Fruit fly (Drosophila melanogaster): ENCODE data around the gene tll.

Gene tll

DNA sequence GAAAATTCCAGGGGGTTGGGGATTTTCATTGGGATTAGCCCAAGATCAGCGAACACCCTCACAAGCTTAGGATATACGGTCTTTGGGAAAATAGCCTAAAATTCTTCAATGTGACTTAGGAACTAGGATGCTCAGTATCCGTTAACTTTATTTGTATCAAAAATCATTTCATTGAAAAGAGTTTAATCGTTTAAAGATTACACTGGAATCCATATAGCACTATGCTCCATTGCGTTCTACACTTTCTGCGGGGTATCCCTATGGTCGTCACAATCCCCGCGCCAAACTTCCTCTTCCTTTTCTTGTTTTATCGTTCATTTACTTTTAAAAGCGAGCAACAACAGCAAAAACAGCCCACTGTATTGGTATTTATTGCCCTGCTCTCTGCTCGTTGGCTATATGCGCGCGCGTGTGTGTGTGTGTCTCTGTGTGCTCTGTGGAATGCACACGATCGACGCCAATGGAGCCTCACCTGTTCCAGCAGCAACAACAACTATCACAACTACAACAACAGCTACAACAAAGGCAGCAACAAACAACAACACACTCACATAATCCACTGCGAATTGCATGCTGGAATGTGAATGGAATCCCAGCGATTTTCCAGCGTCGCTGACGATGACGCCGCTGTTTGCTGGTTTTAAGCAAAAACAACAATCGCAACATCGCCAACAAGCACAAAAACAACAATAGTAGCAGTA lies 48.1 kb upstream of the tll start (continued):
- TF ChIP-seq CG18599 (GFP tag; optimal IDR thresholded peaks at IDR 0.05) (peak; percentile 10), CG32532 (GFP tag; IDR thresholded peaks at IDR 0.05) (no peak), CG13775 (GFP tag; optimal IDR thresholded peaks at IDR 0.05) (no peak), CG1529 (GFP tag; optimal IDR thresholded peaks at IDR 0.05) (peak; percentile 37), inv (GFP tag; IDR thresholded peaks at IDR 0.05; ENCODE audit: partially characterized antibody) (no peak), CG31365 (tag; optimal IDR thresholded peaks at IDR 0.05) (no peak), HmgD (GFP tag; optimal IDR thresholded peaks at IDR 0.05) (no peak), insv (GFP tag; optimal IDR thresholded peaks at IDR 0.05) (no peak), Hey (tag; optimal IDR thresholded peaks at IDR 0.05) (no peak), CG13296 (GFP tag; optimal IDR thresholded peaks at IDR 0.05) (no peak), Sin3A (optimal IDR thresholded peaks at IDR 0.05) (no peak), Dip2 (GFP tag; IDR thresholded peaks at IDR 0.05) (no peak), nmo (GFP tag; optimal IDR thresholded peaks at IDR 0.05) (peak; percentile 66), Antp (GFP tag; optimal IDR thresholded peaks at IDR 0.05) (no peak), vvl (GFP tag; IDR thresholded peaks at IDR 0.05) (peak; percentile 21; the same call in 1 of the 2 replicates), CG30403 (GFP tag; optimal IDR thresholded peaks at IDR 0.05) (peak; percentile 27), Bgb (GFP tag; IDR thresholded peaks at IDR 0.05; ENCODE audit: partially characterized antibody) (no peak), CG34376 (GFP tag; optimal IDR thresholded peaks at IDR 0.05) (no peak), pum (GFP tag; optimal IDR thresholded peaks at IDR 0.05) (no peak), CG1603 (tag; optimal IDR thresholded peaks at IDR 0.05) (peak; percentile 29), CG9932 (GFP tag; IDR thresholded peaks at IDR 0.05) (no peak), H2.0 (GFP tag; IDR thresholded peaks at IDR 0.05) (no peak; the same call in 1 of the 2 replicates), croc (GFP tag; conservative IDR thresholded peaks at IDR 0.05) (no peak), CG1647 (GFP tag; optimal IDR thresholded peaks at IDR 0.05) (no peak), peb (GFP tag; IDR thresholded peaks at IDR 0.05) (peak; percentile 15; the same call in 1 of the 2 replicates), jigr1 (GFP tag; IDR thresholded peaks at IDR 0.05) (no peak), crp (GFP tag; optimal IDR thresholded peaks at IDR 0.05) (no peak), CG4820 (GFP tag; optimal IDR thresholded peaks at IDR 0.05) (peak; percentile 25), Taf1 (GFP tag; IDR thresholded peaks at IDR 0.05) (no peak), jumu (GFP tag; optimal IDR thresholded peaks at IDR 0.05) (no peak), ken (GFP tag; IDR thresholded peaks at IDR 0.05) (no peak), Optix (GFP tag; IDR thresholded peaks at IDR 0.05) (no peak), CG4404 (GFP tag; IDR thresholded peaks at IDR 0.05) (no peak), CG7987 (GFP tag; optimal IDR thresholded peaks at IDR 0.05) (no peak), CG33213 (GFP tag; optimal IDR thresholded peaks at IDR 0.05) (no peak), NC2α (GFP tag; optimal IDR thresholded peaks at IDR 0.05) (no peak), CG32772 (GFP tag; IDR thresholded peaks at IDR 0.05) (peak; percentile 21; the same call in 1 of the 2 replicates), CG9797 (GFP tag; optimal IDR thresholded peaks at IDR 0.05) (no peak), CG2129 (GFP tag; IDR thresholded peaks at IDR 0.05; ENCODE audit: partially characterized antibody) (no peak), NK7.1 (GFP tag; optimal IDR thresholded peaks at IDR 0.05) (no peak), CG1832 (GFP tag; optimal IDR thresholded peaks at IDR 0.05) (no peak), dmrt99B (tag; optimal IDR thresholded peaks at IDR 0.05) (peak; percentile 59), CG2120 (GFP tag; optimal IDR thresholded peaks at IDR 0.05) (no peak), CG9817 (tag; optimal IDR thresholded peaks at IDR 0.05) (no peak), tgo (GFP tag; IDR thresholded peaks at IDR 0.05) (no peak), CG18476 (GFP tag; optimal IDR thresholded peaks at IDR 0.05) (no peak), Eip74EF (GFP tag; optimal IDR thresholded peaks at IDR 0.05) (peak in 1 of 2 experiments; percentile 42), BEAF-32 (GFP tag; optimal IDR thresholded peaks at IDR 0.05) (no peak), CG12219 (GFP tag; optimal IDR thresholded peaks at IDR 0.05) (no peak), Bteb2 (GFP tag; optimal IDR thresholded peaks at IDR 0.05) (no peak)
